Worm (Caenorhabditis elegans): ENCODE measurements around the gene pde-3.
A peak's percentile ranks its signal among the peaks of the same experiment; 100 is the strongest.

The pde-3 gene

DNA sequence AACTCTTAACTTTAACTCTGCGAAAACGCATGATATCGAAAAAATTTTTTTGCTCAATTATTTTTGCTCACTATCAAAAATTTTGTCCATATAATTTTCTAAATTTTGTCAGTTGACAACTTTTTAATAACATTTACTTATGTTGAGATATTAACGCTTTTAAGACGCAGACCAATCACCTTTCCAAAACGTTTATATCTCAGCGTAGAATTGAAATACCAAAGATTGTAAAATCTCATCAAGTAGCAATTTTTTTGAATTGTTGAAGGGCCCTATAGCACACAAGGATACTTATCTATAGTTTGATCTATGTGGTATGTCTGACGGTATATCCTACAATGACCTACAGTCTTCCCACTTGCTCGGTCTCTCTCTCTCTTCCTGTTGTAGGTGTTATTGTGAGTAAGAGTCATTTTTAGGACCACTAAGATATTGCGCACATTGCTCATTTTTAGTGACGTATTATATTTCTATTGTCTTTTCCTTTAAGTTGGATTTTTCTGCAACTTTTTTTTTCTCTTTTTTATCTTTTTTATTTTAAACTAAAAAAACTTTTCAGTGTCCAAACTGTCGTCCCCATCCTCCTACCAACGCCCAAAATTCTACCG is at the start of gene pde-3:
Gene pde-3 (plus strand): TSS at position 558 of the 608 bp plus-strand sequence.
- TF ChIP-seq fax-1 (tag; optimal IDR thresholded peaks at IDR 0.05) (no peak), ahr-1 (tag; optimal IDR thresholded peaks at IDR 0.05) (no peak), pros-1 (tag; optimal IDR thresholded peaks at IDR 0.05) (no peak), elt-2 (tag; optimal IDR thresholded peaks at IDR 0.05) (no peak), dve-1 (tag; optimal IDR thresholded peaks at IDR 0.05) (no peak), ceh-2 (tag; optimal IDR thresholded peaks at IDR 0.05) (no peak), ceh-19 (GFP tag; optimal IDR thresholded peaks at IDR 0.05) (no peak), hlh-6 (tag; optimal IDR thresholded peaks at IDR 0.05) (no peak), K02D7.2 (tag; optimal IDR thresholded peaks at IDR 0.05) (no peak), ama-1 (optimal IDR thresholded peaks at IDR 0.05) (no peak), Y22D7AL.16 (tag; optimal IDR thresholded peaks at IDR 0.05) (no peak), pat-9 (tag; optimal IDR thresholded peaks at IDR 0.05) (no peak), K09A11.1 (tag; optimal IDR thresholded peaks at IDR 0.05; ENCODE audit: insufficient read depth) (no peak), dmd-4 (tag; optimal IDR thresholded peaks at IDR 0.05; ENCODE audit: borderline replicate concordance) (no peak), unc-42 (tag; optimal IDR thresholded peaks at IDR 0.05) (no peak), sdc-2 (tag; optimal IDR thresholded peaks at IDR 0.05) (no peak)

DNA sequence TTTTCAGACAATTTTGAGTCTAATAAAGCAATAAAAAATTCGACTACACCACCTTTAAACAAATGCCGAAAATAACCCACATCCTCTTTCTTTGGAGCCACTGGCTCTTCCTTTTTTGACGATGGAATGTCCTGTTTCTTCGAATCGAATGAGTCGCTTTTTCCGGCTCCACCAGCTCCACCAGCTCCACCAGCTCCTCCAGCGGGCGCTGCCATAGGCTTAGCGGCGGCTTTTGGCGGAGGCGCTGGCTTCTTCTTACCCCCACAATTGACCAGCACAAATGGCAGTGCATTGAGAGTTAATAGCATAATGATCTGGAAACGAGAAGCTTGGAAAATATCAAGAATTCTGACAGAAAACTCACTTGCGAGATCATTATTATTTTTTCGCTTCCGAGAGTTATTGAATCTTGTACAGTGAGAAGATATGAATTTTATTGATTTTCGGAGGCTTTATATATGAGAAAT is 42.7 kb upstream of the pde-3 start, which contains the start of gene Y53F4A.2:
Gene Y53F4A.2 (minus strand): TSS at position 417 of the 467 bp plus-strand sequence.
- TF ChIP-seq pha-4 (tag; optimal IDR thresholded peaks at IDR 0.05), result no peak
- TF ChIP-seq syd-9 (tag; optimal IDR thresholded peaks at IDR 0.05), result no peak
- no peak for TF ChIP-seq che-1 (tag; optimal IDR thresholded peaks at IDR 0.05)

DNA sequence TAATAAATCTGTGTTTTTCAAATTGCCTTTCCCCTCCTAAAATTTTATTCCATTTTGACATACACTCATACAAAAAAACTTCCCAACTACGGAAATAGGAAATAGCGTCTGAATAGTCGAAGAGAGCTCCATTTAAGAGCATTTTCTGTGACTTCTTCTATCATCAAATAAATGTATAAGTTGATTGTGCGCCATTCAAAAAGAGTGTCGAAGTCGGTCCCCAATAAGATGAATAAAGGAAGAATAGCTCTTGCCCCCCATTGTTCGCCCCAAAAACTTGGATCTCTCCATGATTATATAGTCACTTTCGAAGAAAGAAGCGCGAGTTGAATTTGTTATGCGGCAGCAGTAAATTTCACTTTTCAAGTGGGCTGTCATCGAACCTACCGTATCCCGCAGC is 27.0 kb upstream of the pde-3 start:
- no peak for TF ChIP-seq elt-2 (tag; optimal IDR thresholded peaks at IDR 0.05)
- no peak for TF ChIP-seq unc-3 (GFP tag; conservative IDR thresholded peaks at IDR 0.05)
- TF ChIP-seq unc-3 (tag; optimal IDR thresholded peaks at IDR 0.05), result no peak
- no peak for TF ChIP-seq ttx-3 (tag; optimal IDR thresholded peaks at IDR 0.05)
- peak; percentile 44 for TF ChIP-seq unc-42 (tag; optimal IDR thresholded peaks at IDR 0.05)
- TF ChIP-seq ceh-24 (tag; optimal IDR thresholded peaks at IDR 0.05), result no peak
- no peak for TF ChIP-seq ceh-48 (tag; optimal IDR thresholded peaks at IDR 0.05)

DNA sequence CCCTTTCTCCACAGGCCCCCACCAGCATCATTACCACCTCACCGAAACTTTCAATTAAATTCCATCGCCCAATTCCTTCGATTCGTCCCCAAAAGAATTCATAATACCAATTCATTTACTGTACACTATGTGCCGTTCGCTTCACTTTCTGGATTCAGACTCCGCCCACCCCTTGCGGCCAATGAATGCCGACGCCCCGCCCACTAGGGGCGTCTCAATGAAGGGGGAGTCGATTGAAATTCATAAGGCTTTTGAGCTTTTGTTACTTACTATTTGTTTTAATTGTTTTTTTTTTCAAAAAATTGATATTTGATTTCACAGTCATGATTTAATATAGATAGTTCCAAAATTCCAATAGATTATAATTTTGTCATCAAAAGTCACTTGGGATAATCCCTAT is 23.0 kb upstream of the pde-3 start:
- TF ChIP-seq pag-3 (tag; optimal IDR thresholded peaks at IDR 0.05; ENCODE audit: borderline replicate concordance) (no peak), ets-4 (tag; optimal IDR thresholded peaks at IDR 0.05) (no peak), F13H6.1 (tag; optimal IDR thresholded peaks at IDR 0.05) (no peak), nfya-1 (tag; optimal IDR thresholded peaks at IDR 0.05) (peak; percentile 54)

DNA sequence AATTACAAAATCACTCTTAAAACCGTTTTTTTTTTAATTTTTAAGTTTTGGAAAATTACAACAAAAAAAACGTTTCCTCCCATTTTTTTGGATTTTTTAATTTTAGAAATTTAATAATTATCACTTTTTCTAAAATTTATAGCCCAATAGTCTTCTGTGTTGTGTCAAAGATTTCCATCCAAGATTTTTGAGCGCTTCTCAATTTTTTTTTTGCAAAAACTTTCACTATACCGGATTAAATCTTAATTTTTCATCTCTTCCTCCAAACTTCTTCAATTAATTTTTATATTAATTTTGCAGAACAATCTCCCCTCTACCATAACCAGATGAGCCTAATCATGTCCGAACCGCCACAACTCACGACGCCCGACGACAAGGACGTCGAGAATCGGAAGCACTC is 17.3 kb upstream of the pde-3 start, which contains the start of gene cog-1:
Gene cog-1 (plus strand): TSS at position 301 of the 400 bp plus-strand sequence.
- TF ChIP-seq odd-2 (tag; optimal IDR thresholded peaks at IDR 0.05) (no peak), lin-11 (tag; optimal IDR thresholded peaks at IDR 0.05) (no peak), unc-3 (GFP tag; conservative IDR thresholded peaks at IDR 0.05) (no peak), unc-3 (tag; optimal IDR thresholded peaks at IDR 0.05) (no peak), T23F11.4 (GFP tag; optimal IDR thresholded peaks at IDR 0.05) (no peak), ama-1 (optimal IDR thresholded peaks at IDR 0.05) (no peak), K02D7.2 (tag; optimal IDR thresholded peaks at IDR 0.05) (no peak), ahr-1 (tag; optimal IDR thresholded peaks at IDR 0.05) (no peak), syd-9 (tag; optimal IDR thresholded peaks at IDR 0.05) (no peak), gmeb-2 (tag; optimal IDR thresholded peaks at IDR 0.05) (no peak), unc-55 (GFP tag; optimal IDR thresholded peaks at IDR 0.05) (no peak), fax-1 (tag; optimal IDR thresholded peaks at IDR 0.05) (no peak)
